Worm (Caenorhabditis elegans): ENCODE results near the gene baf-1.

The baf-1 gene

ce11 chrIII:9441133-9441532 lies 26.1 kb upstream of the baf-1 start, which contains the start of gene emb-30 (continued):
- TF ChIP-seq B0019.2 (GFP tag; conservative IDR thresholded peaks at IDR 0.05) (no peak), Y53G8AR.9 (GFP tag; conservative IDR thresholded peaks at IDR 0.05) (no peak), attf-3 (GFP tag; conservative IDR thresholded peaks at IDR 0.05) (no peak), fkh-3 (tag; optimal IDR thresholded peaks at IDR 0.05) (no peak), die-1 (tag; optimal IDR thresholded peaks at IDR 0.05) (no peak), snpc-1.1 (tag; optimal IDR thresholded peaks at IDR 0.05; ENCODE audit: insufficient read depth) (no peak), cebp-2 (GFP tag; IDR thresholded peaks at IDR 0.05) (no peak), Y56A3A.18 (GFP tag; IDR thresholded peaks at IDR 0.05) (peak; percentile 76; the same call in 1 of the 2 replicates), madf-8 (GFP tag; conservative IDR thresholded peaks at IDR 0.05) (no peak), F52B5.7 (tag; optimal IDR thresholded peaks at IDR 0.05) (no peak), F49E8.2 (tag; optimal IDR thresholded peaks at IDR 0.05; ENCODE audit: insufficient read depth) (peak; percentile 19), mes-4 (tag; optimal IDR thresholded peaks at IDR 0.05) (no peak), pbrm-1 (GFP tag; IDR thresholded peaks at IDR 0.05) (peak; percentile 8; the same call in 1 of the 2 replicates), unc-130 (GFP tag; optimal IDR thresholded peaks at IDR 0.05) (no peak), lin-54 (GFP tag; optimal IDR thresholded peaks at IDR 0.05) (peak; percentile 10), tbp1 (GFP tag; optimal IDR thresholded peaks at IDR 0.05) (no peak), ceh-100 (GFP tag; IDR thresholded peaks at IDR 0.05) (no peak), cebp-1 (GFP tag; IDR thresholded peaks at IDR 0.05) (no peak), cebp-1 (tag; optimal IDR thresholded peaks at IDR 0.05) (peak; percentile 28), lsy-27 (tag; optimal IDR thresholded peaks at IDR 0.05; ENCODE audit: borderline replicate concordance, insufficient read depth) (no peak), lir-1 (GFP tag; conservative IDR thresholded peaks at IDR 0.05) (no peak), T26A5.8 (tag; optimal IDR thresholded peaks at IDR 0.05) (no peak), F55B11.4 (tag; optimal IDR thresholded peaks at IDR 0.05; ENCODE audit: borderline replicate concordance, insufficient read depth) (no peak), hsf-1 (GFP tag; IDR thresholded peaks at IDR 0.05) (0 out of 2 replicates have a peak, but pooled peaks have one; percentile 33), F33H1.4 (GFP tag; IDR thresholded peaks at IDR 0.05) (0 out of 2 replicates have a peak, but pooled peaks have one; percentile 13), ama-1 (optimal IDR thresholded peaks at IDR 0.05) (peak; percentile 46), ama-1 (GFP tag; optimal IDR thresholded peaks at IDR 0.05) (peak in 1 of 2 experiments; percentile 30), dpff-1 (tag; optimal IDR thresholded peaks at IDR 0.05) (peak; percentile 10), rcor-1 (GFP tag; IDR thresholded peaks at IDR 0.05) (no peak)

ce11 chrIII:9442846-9443245 lies 24.4 kb upstream of the baf-1 start:
- TF ChIP-seq repo-1 (tag; optimal IDR thresholded peaks at IDR 0.05) (no peak), lin-35 (GFP tag; optimal IDR thresholded peaks at IDR 0.05) (no peak), egrh-3 (GFP tag; IDR thresholded peaks at IDR 0.05) (no peak), ceh-79 (tag; optimal IDR thresholded peaks at IDR 0.05) (peak; percentile 45), K12H6.12 (tag; optimal IDR thresholded peaks at IDR 0.05) (no peak), Y53G8AR.9 (GFP tag; conservative IDR thresholded peaks at IDR 0.05) (no peak), madf-8 (GFP tag; conservative IDR thresholded peaks at IDR 0.05) (peak; percentile 19; the same call in 1 of the 2 replicates), Y95B8A.8 (GFP tag; IDR thresholded peaks at IDR 0.05) (no peak), egl-44 (GFP tag; IDR thresholded peaks at IDR 0.05) (no peak), nfyb-1 (GFP tag; IDR thresholded peaks at IDR 0.05) (peak; percentile 45; the same call in 1 of the 2 replicates), B0035.1 (tag; optimal IDR thresholded peaks at IDR 0.05) (no peak), nhr-179 (tag; optimal IDR thresholded peaks at IDR 0.05) (no peak), ekl-4 (GFP tag; IDR thresholded peaks at IDR 0.05) (peak; percentile 30; the same call in 1 of the 2 replicates), ets-4 (GFP tag; optimal IDR thresholded peaks at IDR 0.05) (no peak), tbp1 (GFP tag; optimal IDR thresholded peaks at IDR 0.05) (peak; percentile 0), bed-2 (GFP tag; IDR thresholded peaks at IDR 0.05) (no peak), madf-6 (GFP tag; IDR thresholded peaks at IDR 0.05) (peak; percentile 74), F37B4.10 (GFP tag; IDR thresholded peaks at IDR 0.05) (no peak), atf-7 (tag; optimal IDR thresholded peaks at IDR 0.05) (peak; percentile 45), T26A5.8 (tag; optimal IDR thresholded peaks at IDR 0.05) (no peak), xnd-1 (tag; optimal IDR thresholded peaks at IDR 0.05) (no peak), Y79H2A.3 (GFP tag; conservative IDR thresholded peaks at IDR 0.05) (no peak), snpc-1.3 (tag; optimal IDR thresholded peaks at IDR 0.05; ENCODE audit: insufficient read depth) (peak; percentile 39), tbx-9 (tag; optimal IDR thresholded peaks at IDR 0.05; ENCODE audit: borderline replicate concordance) (no peak)
